Worm (Caenorhabditis elegans) whole organism, L1 larva: ENCODE data around the gene col-133.

Experiments used
- C04F5.9 ChIP-seq: sonication (generic microtip); optimal IDR thresholded peaks from 2 replicates; lab custom pipeline; 2016; ENCODE audit warnings: missing genetic modification characterization, missing compliant biosample characterization
- C34B4.2 ChIP-seq: sonication (generic microtip); optimal IDR thresholded peaks from 2 replicates; lab custom pipeline; 2017; ENCODE audit warnings: mild to moderate bottlenecking, missing genetic modification characterization, missing compliant biosample characterization
- F16B12.6 ChIP-seq: fragments of 150-350 bp; optimal IDR thresholded peaks from 2 replicates; lab custom pipeline; 2014; ENCODE audit warnings: missing biosample characterization, missing genetic modification characterization
- Y116A8C.19 ChIP-seq: sonication (generic microtip); optimal IDR thresholded peaks from 2 replicates; lab custom pipeline; 2016; ENCODE audit warnings: missing compliant biosample characterization, missing genetic modification characterization, borderline replicate concordance
- aha-1 ChIP-seq: fragments of 150-350 bp; optimal IDR thresholded peaks from 2 replicates; lab custom pipeline; 2014; ENCODE audit warnings: missing biosample characterization, missing genetic modification characterization
- alr-1 ChIP-seq: fragments of 200-800 bp; sonication (Bioruptor generic); optimal IDR thresholded peaks from 2 replicates; lab custom pipeline; 2018; ENCODE audit warnings: borderline replicate concordance, mild to moderate bottlenecking, missing genetic modification characterization, missing compliant biosample characterization
- ama-1 ChIP-seq: fragments of 150-350 bp; optimal IDR thresholded peaks from 2 replicates; lab custom pipeline; 2014
- ceh-63 ChIP-seq: fragments of 200-800 bp; sonication (Bioruptor generic); optimal IDR thresholded peaks from 2 replicates; lab custom pipeline; 2018; ENCODE audit warnings: mild to moderate bottlenecking, missing genetic modification characterization, missing compliant biosample characterization
- ceh-8 ChIP-seq: fragments of 200-800 bp; sonication (Bioruptor generic); optimal IDR thresholded peaks from 2 replicates; lab custom pipeline; 2018; ENCODE audit warnings: mild to moderate bottlenecking, missing genetic modification characterization, moderate library complexity, missing compliant biosample characterization
- ces-1 ChIP-seq: fragments of 150-350 bp; optimal IDR thresholded peaks from 2 replicates; lab custom pipeline; 2014; ENCODE audit warnings: missing biosample characterization, missing genetic modification reagents, missing genetic modification characterization
- dpl-1 ChIP-seq, 3 experiments: fragments of 150-350 bp in 2 of 3; sonication (generic microtip) in 1 of 3; optimal IDR thresholded peaks; 2 replicates each; lab custom pipeline; 2014 to 2017; ENCODE audit warnings: missing biosample characterization in 3 of 3, missing genetic modification characterization in 3 of 3, missing genetic modification reagents in 3 of 3
- efl-1 ChIP-seq, 4 experiments: fragments of 150-350 bp; optimal IDR thresholded peaks in 3 of 4; peaks in 1 of 4; 1 replicate in 1 of 4; 2 replicates in 3 of 4; lab custom pipeline; 2014; ENCODE audit warnings: missing biosample characterization in 2 of 4, missing genetic modification characterization in 2 of 4, missing genetic modification reagents in 2 of 4
- egl-13 ChIP-seq: sonication (generic microtip); optimal IDR thresholded peaks from 2 replicates; lab custom pipeline; 2016; ENCODE audit warnings: missing genotype, missing genetic modification reagents, missing genetic modification characterization, missing compliant biosample characterization
- elt-2 ChIP-seq: sonication (generic microtip); optimal IDR thresholded peaks from 2 replicates; lab custom pipeline; 2016; ENCODE audit warnings: missing genetic modification characterization, mild to moderate bottlenecking, inconsistent platforms, missing compliant biosample characterization, missing genetic modification reagents
- ets-5 ChIP-seq: fragments of 200-800 bp; sonication (Bioruptor generic); IDR thresholded peaks from 2 replicates; pipeline ENCODE4 v1.3.6; 2022; ENCODE audit warnings: missing genetic modification characterization, missing compliant biosample characterization
- fkh-10 ChIP-seq: sonication (generic microtip); optimal IDR thresholded peaks from 2 replicates; lab custom pipeline; 2017; ENCODE audit warnings: missing biosample characterization, missing genetic modification reagents, missing genetic modification characterization
- fos-1 ChIP-seq: fragments of 150-350 bp; optimal IDR thresholded peaks from 2 replicates; lab custom pipeline; 2014; ENCODE audit warnings: missing biosample characterization, missing genetic modification characterization
- grh-1 ChIP-seq: fragments of 200-800 bp; sonication (Bioruptor generic); IDR thresholded peaks from 2 replicates; pipeline ENCODE4 v1.3.6; 2022; ENCODE audit warnings: missing genetic modification reagents, missing genetic modification characterization, missing compliant biosample characterization
- hlh-17 ChIP-seq: fragments of 200-800 bp; sonication (Bioruptor generic); optimal IDR thresholded peaks from 2 replicates; lab custom pipeline; 2018; ENCODE audit warnings: missing genetic modification characterization, mild to moderate bottlenecking, missing compliant biosample characterization, moderate library complexity, borderline replicate concordance
- hlh-4 ChIP-seq: sonication (generic microtip); optimal IDR thresholded peaks from 2 replicates; lab custom pipeline; 2016; ENCODE audit warnings: mild to moderate bottlenecking, missing genetic modification characterization, missing compliant biosample characterization
- hpl-2 ChIP-seq: fragments of 150-350 bp; optimal IDR thresholded peaks from 2 replicates; lab custom pipeline; 2014; ENCODE audit warnings: missing biosample characterization, missing genetic modification reagents, missing genetic modification characterization
- jun-1 ChIP-seq: fragments of 150-350 bp; optimal IDR thresholded peaks from 2 replicates; lab custom pipeline; 2014; ENCODE audit warnings: missing biosample characterization, missing genetic modification reagents, missing genetic modification characterization
- lin-15B ChIP-seq: fragments of 150-350 bp; sonication (generic microtip); optimal IDR thresholded peaks from 3 replicates; lab custom pipeline; 2014; ENCODE audit warnings: missing biosample characterization, missing genetic modification characterization
- lin-35 ChIP-seq, 2 experiments: fragments of 150-350 bp; optimal IDR thresholded peaks; 2 replicates each; lab custom pipeline; 2014; ENCODE audit warnings: missing biosample characterization in 2 of 2, missing genetic modification characterization in 2 of 2, missing genetic modification reagents in 2 of 2
- lin-39 ChIP-seq: fragments of 150-350 bp; optimal IDR thresholded peaks from 2 replicates; lab custom pipeline; 2014; ENCODE audit warnings: missing biosample characterization, missing genetic modification reagents, missing genetic modification characterization
- lir-3 ChIP-seq: sonication (generic microtip); optimal IDR thresholded peaks from 2 replicates; lab custom pipeline; 2016; ENCODE audit warnings: mild to moderate bottlenecking, missing genetic modification characterization, moderate library complexity, missing compliant biosample characterization; ENCODE audit not compliant: poor library complexity
- mab-9 ChIP-seq: fragments of 200-800 bp; sonication (Bioruptor generic); IDR thresholded peaks from 2 replicates; pipeline ENCODE4 v1.3.6; 2022; ENCODE audit warnings: missing genetic modification reagents, missing genetic modification characterization, missing compliant biosample characterization
- mef-2 ChIP-seq: fragments of 150-350 bp; optimal IDR thresholded peaks from 2 replicates; lab custom pipeline; 2014; ENCODE audit warnings: missing biosample characterization, missing genetic modification characterization
- mep-1 ChIP-seq: fragments of 150-350 bp; optimal IDR thresholded peaks from 2 replicates; lab custom pipeline; 2014; ENCODE audit warnings: missing biosample characterization, missing genetic modification characterization
- nhr-12 ChIP-seq: sonication (generic microtip); optimal IDR thresholded peaks from 2 replicates; lab custom pipeline; 2017; ENCODE audit warnings: missing biosample characterization, missing genetic modification characterization
- nhr-237 ChIP-seq: fragments of 150-350 bp; optimal IDR thresholded peaks from 2 replicates; lab custom pipeline; 2014; ENCODE audit warnings: missing biosample characterization, missing genetic modification characterization
- nhr-28 ChIP-seq: fragments of 150-350 bp; optimal IDR thresholded peaks from 2 replicates; lab custom pipeline; 2014; ENCODE audit warnings: missing biosample characterization, missing genetic modification characterization
- nhr-47 ChIP-seq: sonication (generic microtip); optimal IDR thresholded peaks from 2 replicates; lab custom pipeline; 2016; ENCODE audit warnings: mild to moderate bottlenecking, missing genetic modification characterization, moderate library complexity, missing compliant biosample characterization
- nhr-71 ChIP-seq: sonication (generic microtip); optimal IDR thresholded peaks from 2 replicates; lab custom pipeline; 2016; ENCODE audit warnings: mild to moderate bottlenecking, missing genetic modification characterization, moderate library complexity, missing compliant biosample characterization
- nhr-76 ChIP-seq: sonication (generic microtip); optimal IDR thresholded peaks from 2 replicates; lab custom pipeline; 2017; ENCODE audit warnings: missing biosample characterization, missing genetic modification characterization
- nhr-77 ChIP-seq: fragments of 150-350 bp; optimal IDR thresholded peaks from 2 replicates; lab custom pipeline; 2014; ENCODE audit warnings: missing biosample characterization, missing genetic modification characterization
- nhr-85 ChIP-seq: sonication (generic microtip); peaks from one replicate; lab custom pipeline; 2016; ENCODE audit warnings: missing genetic modification characterization, inconsistent platforms, missing compliant biosample characterization
- pag-3 ChIP-seq: sonication (generic microtip); optimal IDR thresholded peaks from 2 replicates; lab custom pipeline; 2017; ENCODE audit warnings: missing genetic modification characterization, mild to moderate bottlenecking, missing compliant biosample characterization, antibody characterized with exemption, borderline replicate concordance; ENCODE audit not compliant: insufficient read depth
- pax-3 ChIP-seq: fragments of 200-800 bp; sonication (Bioruptor generic); optimal IDR thresholded peaks from 2 replicates; lab custom pipeline; 2018; ENCODE audit warnings: mild to moderate bottlenecking, missing genetic modification characterization, moderate library complexity, missing compliant biosample characterization
- rnt-1 ChIP-seq: sonication (generic microtip); optimal IDR thresholded peaks from 2 replicates; lab custom pipeline; 2016; ENCODE audit warnings: mild to moderate bottlenecking, missing genetic modification characterization, moderate library complexity, missing compliant biosample characterization
- snpc-4 ChIP-seq: fragments of 150-350 bp; optimal IDR thresholded peaks from 2 replicates; lab custom pipeline; 2014; ENCODE audit warnings: missing biosample characterization, missing genetic modification characterization
- snu-23 ChIP-seq: sonication (generic microtip); optimal IDR thresholded peaks from 2 replicates; lab custom pipeline; 2016; ENCODE audit warnings: missing genetic modification characterization, missing compliant biosample characterization
- sox-4 ChIP-seq: sonication (generic microtip); optimal IDR thresholded peaks from 2 replicates; lab custom pipeline; 2016; ENCODE audit warnings: missing genetic modification characterization, missing compliant biosample characterization
- sptf-1 ChIP-seq: fragments of 150-350 bp; optimal IDR thresholded peaks from 2 replicates; lab custom pipeline; 2014; ENCODE audit warnings: missing biosample characterization, missing genetic modification characterization
- sup-37 ChIP-seq: fragments of 200-800 bp; sonication (Bioruptor generic); optimal IDR thresholded peaks from 2 replicates; lab custom pipeline; 2018; ENCODE audit warnings: mild to moderate bottlenecking, missing genetic modification characterization, missing compliant biosample characterization
- tbx-2 ChIP-seq: sonication (generic microtip); optimal IDR thresholded peaks from 2 replicates; lab custom pipeline; 2016; ENCODE audit warnings: missing genetic modification characterization, missing compliant biosample characterization
- tlp-1 ChIP-seq: fragments of 150-350 bp; optimal IDR thresholded peaks from 2 replicates; lab custom pipeline; 2014; ENCODE audit warnings: missing biosample characterization, missing genetic modification characterization
- unc-30 ChIP-seq: sonication (generic microtip); optimal IDR thresholded peaks from 2 replicates; lab custom pipeline; 2017; ENCODE audit warnings: missing biosample characterization, missing genetic modification characterization
- unc-62 ChIP-seq: fragments of 150-350 bp; optimal IDR thresholded peaks from 2 replicates; lab custom pipeline; 2014; ENCODE audit warnings: missing biosample characterization, missing genetic modification reagents, missing genetic modification characterization
- unc-98 ChIP-seq: fragments of 200-800 bp; sonication (Bioruptor generic); IDR thresholded peaks from 2 replicates; pipeline ENCODE4 v1.3.6; 2022; ENCODE audit warnings: missing genetic modification characterization, missing compliant biosample characterization
- xbp-1 ChIP-seq: sonication (generic microtip); optimal IDR thresholded peaks from 2 replicates; lab custom pipeline; 2016; ENCODE audit warnings: missing genetic modification characterization, missing compliant biosample characterization
- zag-1 ChIP-seq: fragments of 150-350 bp; optimal IDR thresholded peaks from 2 replicates; lab custom pipeline; 2014; ENCODE audit warnings: missing biosample characterization, missing genetic modification characterization
- zip-4 ChIP-seq: fragments of 200-800 bp; sonication (Bioruptor generic); optimal IDR thresholded peaks from 2 replicates; lab custom pipeline; 2018; ENCODE audit warnings: mild to moderate bottlenecking, missing genetic modification characterization, moderate library complexity, missing compliant biosample characterization
- ztf-4 ChIP-seq: fragments of 150-350 bp; optimal IDR thresholded peaks from 2 replicates; lab custom pipeline; 2014; ENCODE audit warnings: missing biosample characterization, missing genetic modification characterization

The col-133 gene

DNA sequence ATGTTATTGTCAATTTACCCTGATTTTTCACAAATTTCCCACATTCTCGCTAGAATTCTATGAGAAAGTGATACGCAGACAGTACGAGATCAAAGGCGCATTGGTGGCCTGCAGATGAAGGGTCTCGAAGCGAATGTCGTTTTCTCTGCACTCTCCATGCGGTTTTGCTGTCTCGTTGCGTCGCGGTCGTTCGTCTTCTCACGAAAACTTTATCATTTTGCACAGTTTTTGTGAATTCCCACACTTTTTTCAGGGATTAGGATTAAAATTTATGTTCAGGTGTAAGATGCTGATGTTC is 28.2 kb downstream of the col-133 start (continued):
- TF ChIP-seq nhr-77, result peak; percentile 71
- TF ChIP-seq pag-3 (tag; lab: Kevin White, UChicago), result no peak
- TF ChIP-seq ces-1, result no peak
- TF ChIP-seq nhr-12 (tag; lab: Kevin White, UChicago), result no peak
- peak; percentile 96 for TF ChIP-seq rnt-1 (tag; lab: Kevin White, UChicago)
- TF ChIP-seq hlh-17, result no peak
- TF ChIP-seq fos-1 (tag; lab: Kevin White, UChicago), result peak; percentile 85
- TF ChIP-seq ceh-63, result no peak
- peak; percentile 85 for TF ChIP-seq xbp-1
- no peak for TF ChIP-seq sptf-1 (tag; lab: Kevin White, UChicago)
- peak; percentile 75 for TF ChIP-seq grh-1 (GFP tag; lab: Robert Waterston, UW)
- no peak for TF ChIP-seq C04F5.9 (tag; lab: Kevin White, UChicago)
- TF ChIP-seq egl-13 (tag; lab: Kevin White, UChicago), result peak; percentile 40
- peak; percentile 60 for TF ChIP-seq nhr-237
- peak; percentile 45 for TF ChIP-seq snpc-4
- TF ChIP-seq nhr-85 (tag; lab: Kevin White, UChicago), result peak; percentile 93
- TF ChIP-seq dpl-1 (GFP tag; optimal IDR thresholded peaks at IDR 0.05; lab: Kevin White, UChicago), result peak; percentile 81 to 85 (median 82)
- peak; percentile 92 for TF ChIP-seq lin-15B (tag; lab: Kevin White, UChicago)
- peak; percentile 12 for TF ChIP-seq fkh-10
- TF ChIP-seq alr-1, result no peak
- peak; percentile 82 for TF ChIP-seq ama-1 (lab: Kevin White, UChicago)
- peak; percentile 51 for TF ChIP-seq F16B12.6 (tag; lab: Kevin White, UChicago)
- TF ChIP-seq unc-98, result no peak
- TF ChIP-seq lin-39 (tag; lab: Kevin White, UChicago), result peak; percentile 54
- no peak for TF ChIP-seq ets-5 (GFP tag; lab: Robert Waterston, UW)
- no peak for TF ChIP-seq nhr-28 (tag; lab: Kevin White, UChicago)
- no peak for TF ChIP-seq Y116A8C.19
- TF ChIP-seq ceh-8, result peak; percentile 40
- peak; percentile 5 for TF ChIP-seq mef-2 (tag; lab: Kevin White, UChicago)
- no peak for TF ChIP-seq sox-4 (tag; lab: Kevin White, UChicago)
- TF ChIP-seq sup-37, result no peak
- TF ChIP-seq zip-4 (GFP tag; lab: Kevin White, UChicago), result no peak
- TF ChIP-seq aha-1, result no peak
- TF ChIP-seq hpl-2, result no peak
- TF ChIP-seq nhr-76 (tag; lab: Kevin White, UChicago), result no peak
- TF ChIP-seq tbx-2, result peak; percentile 86
- peak; percentile 92 for TF ChIP-seq nhr-71 (tag; lab: Kevin White, UChicago)
- TF ChIP-seq lir-3 (tag; lab: Kevin White, UChicago), result no peak
- peak; percentile 43 for TF ChIP-seq elt-2 (tag; lab: Kevin White, UChicago)
- TF ChIP-seq nhr-47, result peak; percentile 89
- TF ChIP-seq unc-62 (GFP tag; lab: Kevin White, UChicago), result no peak
- TF ChIP-seq jun-1 (tag; lab: Kevin White, UChicago), result peak; percentile 80
- TF ChIP-seq tlp-1 (tag; lab: Kevin White, UChicago), result no peak
- no peak for TF ChIP-seq mab-9
- peak; percentile 54 for TF ChIP-seq ztf-4 (tag; lab: Kevin White, UChicago)
- TF ChIP-seq lin-35 (GFP tag; optimal IDR thresholded peaks at IDR 0.05; lab: Kevin White, UChicago), result peak; percentile 87 to 92
- peak; percentile 90 to 97 for TF ChIP-seq efl-1 (optimal IDR thresholded peaks at IDR 0.05; lab: Kevin White, UChicago)
- TF ChIP-seq efl-1 (GFP tag; optimal IDR thresholded peaks at IDR 0.05 in 1 of 2; lab: Kevin White, UChicago), result peak; percentile 80 to 97
- TF ChIP-seq unc-30 (tag; lab: Kevin White, UChicago), result no peak
- TF ChIP-seq snu-23 (GFP tag; lab: Kevin White, UChicago), result peak; percentile 93
- no peak for TF ChIP-seq hlh-4 (tag; lab: Kevin White, UChicago)
- TF ChIP-seq C34B4.2 (tag; lab: Kevin White, UChicago), result no peak
- TF ChIP-seq mep-1 (tag; lab: Kevin White, UChicago), result peak; percentile 91
- TF ChIP-seq pax-3 (tag; lab: Kevin White, UChicago), result peak; percentile 82
- TF ChIP-seq zag-1 (tag; lab: Kevin White, UChicago), result peak; percentile 57
